Worm (Caenorhabditis elegans) whole organism, dauer: Measurements from ENCODE around the gene C09B9.2.

Source experiments
- unc-62 ChIP-seq: sonication (generic microtip); optimal IDR thresholded peaks from 2 replicates; lab custom pipeline; 2017; ENCODE audit warnings: missing biosample characterization, missing genetic modification reagents, missing genetic modification characterization

C09B9.2 gene

DNA sequence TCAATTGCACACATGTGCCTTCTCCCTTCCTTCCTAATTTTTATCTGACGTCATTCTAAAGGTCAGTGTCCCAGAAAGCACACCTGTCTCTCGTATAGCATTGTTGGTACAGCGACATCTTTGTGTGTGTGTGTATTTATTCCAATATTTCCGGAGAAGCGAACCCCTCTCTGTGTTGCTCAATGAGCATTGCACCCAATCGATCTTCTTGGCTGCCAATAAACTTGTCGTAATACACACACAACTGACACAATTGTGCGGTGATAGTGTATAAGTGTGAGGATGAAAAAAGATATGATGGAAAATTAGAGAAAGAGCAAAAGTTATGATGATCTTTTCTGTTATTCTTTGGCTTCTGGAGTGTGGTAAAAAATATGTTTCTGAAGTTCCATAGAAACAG, 47.5 kb downstream of the C09B9.2 start:
- no peak for TF ChIP-seq unc-62 (GFP tag; lab: Kevin White, UChicago)

DNA sequence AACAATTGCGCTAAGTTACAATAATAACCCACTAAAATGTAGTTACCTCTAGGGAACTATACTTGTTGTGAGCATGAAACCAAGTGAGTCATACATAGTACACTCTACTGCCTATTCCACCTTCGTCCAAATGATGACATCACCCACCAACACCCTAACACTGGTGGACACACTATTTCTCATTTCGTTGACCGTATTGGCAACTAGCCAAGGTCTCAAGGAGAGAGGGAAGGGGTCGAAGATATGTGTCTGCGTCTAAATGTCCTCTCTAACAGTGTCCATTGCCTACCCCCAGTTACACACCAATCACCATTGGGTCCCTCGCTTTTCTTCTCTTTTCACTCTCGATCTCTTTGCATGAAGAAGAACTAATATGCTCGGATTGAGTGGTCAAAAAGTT, 48.8 kb downstream of the C09B9.2 start:
- no peak for TF ChIP-seq unc-62 (GFP tag; lab: Kevin White, UChicago)

DNA sequence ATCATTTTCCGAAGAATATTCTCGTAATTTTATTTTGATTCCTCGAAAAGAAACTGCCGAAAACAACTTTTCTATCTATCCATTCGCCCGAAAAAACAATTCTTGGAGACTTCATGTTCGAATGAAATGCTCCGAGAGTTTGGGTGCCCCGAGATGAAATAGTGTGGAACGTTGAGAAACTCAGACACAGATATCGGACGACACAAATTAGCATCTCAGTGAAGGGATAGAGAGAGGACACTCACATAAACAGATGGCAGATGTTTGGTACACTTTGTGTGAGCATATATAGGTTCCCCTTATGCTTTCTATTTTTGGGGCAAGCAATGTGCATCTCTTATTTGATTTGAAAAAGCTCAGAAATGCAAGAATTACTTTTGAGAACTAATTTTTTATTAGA, 49.8 kb downstream of the C09B9.2 start:
- no peak for TF ChIP-seq unc-62 (GFP tag; lab: Kevin White, UChicago)
